Worm (Caenorhabditis elegans): Measurements from ENCODE around the gene F26F4.8.

ce11 chrIII:4900260-4900659 is 5.0 kb downstream of the F26F4.8 start, which contains the start of gene tag-340:
- no peak for TF ChIP-seq sea-1 (GFP tag; conservative IDR thresholded peaks at IDR 0.05)
- TF ChIP-seq flt-1 (GFP tag; IDR thresholded peaks at IDR 0.05): no peak
